Fruit fly (Drosophila melanogaster): ENCODE data around the gene CG1638.

- TF ChIP-seq Mnt (GFP tag; optimal IDR thresholded peaks at IDR 0.05) (no peak), CG5204 (GFP tag; optimal IDR thresholded peaks at IDR 0.05) (no peak), Crg-1 (GFP tag; optimal IDR thresholded peaks at IDR 0.05) (no peak), CG7045 (GFP tag; optimal IDR thresholded peaks at IDR 0.05) (no peak), cic (GFP tag; optimal IDR thresholded peaks at IDR 0.05) (no peak)
These were observed 25.8 kb upstream of the CG1638 start for dm6 chr3R:31564588-31564987.

Data from whole organism, adult.